Worm (Caenorhabditis elegans): ENCODE results near the gene srj-44.

DNA sequence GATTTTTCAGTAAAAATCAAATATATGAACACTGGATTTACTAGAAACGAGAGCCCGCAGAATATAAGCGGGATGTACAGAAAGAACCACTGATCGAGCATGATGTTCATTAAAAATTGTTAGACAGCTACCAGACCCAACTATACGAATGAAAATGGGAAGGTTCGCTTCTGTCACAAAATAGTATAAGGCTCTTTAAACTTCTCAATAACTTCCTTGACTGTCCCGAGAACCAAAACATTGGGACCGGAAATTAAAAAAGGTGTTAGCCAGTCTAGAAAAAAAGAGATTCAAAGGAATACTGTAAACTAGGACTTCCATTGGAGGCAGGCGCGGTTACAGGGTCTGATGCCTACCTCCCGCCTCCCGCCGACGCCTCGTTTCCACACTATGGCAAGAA lies 12.2 kb upstream of the srj-44 start, which contains the start of gene srj-55:
- TF ChIP-seq nfya-1 (tag; optimal IDR thresholded peaks at IDR 0.05; ENCODE audit: borderline replicate concordance, insufficient read depth): no peak
- no peak for TF ChIP-seq nhr-120 (GFP tag; IDR thresholded peaks at IDR 0.05)
- no peak for TF ChIP-seq unc-62 (GFP tag; optimal IDR thresholded peaks at IDR 0.05)
- TF ChIP-seq nhr-90 (tag; optimal IDR thresholded peaks at IDR 0.05): no peak
- TF ChIP-seq F57A8.1 (GFP tag; optimal IDR thresholded peaks at IDR 0.05): no peak
- TF ChIP-seq snpc-4 (GFP tag; optimal IDR thresholded peaks at IDR 0.05): no peak
- TF ChIP-seq snpc-4 (tag; optimal IDR thresholded peaks at IDR 0.05): no peak
- no peak for TF ChIP-seq hlh-26 (GFP tag; conservative IDR thresholded peaks at IDR 0.05)
- no peak for TF ChIP-seq ztf-22 (GFP tag; optimal IDR thresholded peaks at IDR 0.05)
- TF ChIP-seq F33H1.4 (GFP tag; IDR thresholded peaks at IDR 0.05): no peak
